Fruit fly (Drosophila melanogaster) whole organism, embryonic: Measurements from ENCODE around the gene CG13984.
A peak's percentile ranks its signal among the peaks of the same experiment; 100 is the strongest.

Experiments used
- ATbp ChIP-seq: fragments of 200-800 bp; sonication (Bioruptor generic); optimal IDR thresholded peaks from 2 replicates; lab custom pipeline; 2017; ENCODE audit warnings: missing biosample characterization, mild to moderate bottlenecking, missing genetic modification characterization, missing genetic modification reagents
- Awh ChIP-seq: fragments of 200-800 bp; sonication (Bioruptor generic); IDR thresholded peaks from 2 replicates; pipeline ENCODE4, ENCODE4 v1.3.6; 2022; ENCODE audit warnings: missing biosample characterization, missing genetic modification characterization
- CG10147 ChIP-seq: fragments of 200-800 bp; sonication (Bioruptor generic); optimal IDR thresholded peaks from 2 replicates; lab custom pipeline; 2019; ENCODE audit warnings: missing biosample characterization, mild to moderate bottlenecking, missing genetic modification characterization, moderate library complexity
- CG10209 ChIP-seq: fragments of 200-800 bp; sonication (Bioruptor generic); optimal IDR thresholded peaks from 3 replicates; lab custom pipeline; 2017; ENCODE audit warnings: missing biosample characterization, mild to moderate bottlenecking, missing genetic modification characterization, missing genetic modification reagents
- CG11085 ChIP-seq: fragments of 200-800 bp; sonication (Bioruptor generic); IDR thresholded peaks from 2 replicates; pipeline ENCODE4 v1.3.6; 2022; ENCODE audit warnings: missing biosample characterization, missing genetic modification characterization
- CG11723 ChIP-seq: fragments of 200-800 bp; sonication (Bioruptor generic); optimal IDR thresholded peaks from 2 replicates; lab custom pipeline; 2017; ENCODE audit warnings: missing biosample characterization, mild to moderate bottlenecking, missing genetic modification characterization
- CG12104 ChIP-seq: fragments of 200-800 bp; sonication (Bioruptor generic); optimal IDR thresholded peaks from 3 replicates; lab custom pipeline; 2016; ENCODE audit warnings: missing biosample characterization, missing genetic modification characterization
- CG1233 ChIP-seq: fragments of 200-800 bp; sonication (Bioruptor generic); optimal IDR thresholded peaks from 4 replicates; lab custom pipeline; 2018; ENCODE audit warnings: missing biosample characterization, mild to moderate bottlenecking, missing genetic modification characterization
- CG12659 ChIP-seq: fragments of 200-800 bp; sonication (Bioruptor generic); optimal IDR thresholded peaks from 3 replicates; lab custom pipeline; 2017; ENCODE audit warnings: mild to moderate bottlenecking, missing biosample characterization, missing genetic modification reagents, missing genetic modification characterization
- CG12744 ChIP-seq: fragments of 200-800 bp; sonication (Bioruptor generic); optimal IDR thresholded peaks from 2 replicates; lab custom pipeline; 2016; ENCODE audit warnings: missing biosample characterization, missing genetic modification characterization
- CG14710 ChIP-seq: fragments of 200-800 bp; sonication (Bioruptor generic); optimal IDR thresholded peaks from 3 replicates; lab custom pipeline; 2019; ENCODE audit warnings: missing biosample characterization, mild to moderate bottlenecking, missing genetic modification characterization, moderate library complexity
- CG1529 ChIP-seq: fragments of 200-800 bp; sonication (Bioruptor generic); optimal IDR thresholded peaks from 3 replicates; lab custom pipeline; 2018; ENCODE audit warnings: missing biosample characterization, missing genetic modification characterization
- CG17361 ChIP-seq: fragments of 200-800 bp; sonication (Bioruptor generic); IDR thresholded peaks from 3 replicates; pipeline ENCODE4 v1.3.6; 2022; ENCODE audit warnings: missing biosample characterization, missing genetic modification characterization
- CG17829 ChIP-seq: fragments of 200-800 bp; optimal IDR thresholded peaks from 2 replicates; lab custom pipeline; 2019; ENCODE audit warnings: missing biosample characterization, mild to moderate bottlenecking, missing genetic modification characterization, moderate library complexity
- CG1792 ChIP-seq: fragments of 200-800 bp; sonication (Bioruptor generic); optimal IDR thresholded peaks from 2 replicates; lab custom pipeline; 2016; ENCODE audit warnings: missing biosample characterization, missing genetic modification characterization
- CG30431 ChIP-seq: fragments of 200-800 bp; sonication (Bioruptor generic); optimal IDR thresholded peaks from 2 replicates; lab custom pipeline; 2017; ENCODE audit warnings: missing biosample characterization, missing genetic modification characterization
- CG3065 ChIP-seq: fragments of 200-800 bp; sonication (Bioruptor generic); optimal IDR thresholded peaks from 2 replicates; lab custom pipeline; 2016; ENCODE audit warnings: missing biosample characterization, missing genetic modification characterization
- CG31365 ChIP-seq: fragments of 200-800 bp; sonication (Bioruptor generic); optimal IDR thresholded peaks from 2 replicates; lab custom pipeline; 2018; ENCODE audit warnings: missing biosample characterization, mild to moderate bottlenecking, missing genetic modification characterization
- CG3407 ChIP-seq: fragments of 200-800 bp; sonication (Bioruptor generic); optimal IDR thresholded peaks from 2 replicates; lab custom pipeline; 2018; ENCODE audit warnings: missing biosample characterization, mild to moderate bottlenecking, missing genetic modification characterization
- CG3838 ChIP-seq: fragments of 200-800 bp; sonication (Bioruptor generic); optimal IDR thresholded peaks from 3 replicates; lab custom pipeline; 2016; ENCODE audit warnings: missing biosample characterization, missing genetic modification characterization
- CG5180 ChIP-seq: fragments of 200-800 bp; sonication (Bioruptor generic); optimal IDR thresholded peaks from 3 replicates; lab custom pipeline; 2017; ENCODE audit warnings: missing biosample characterization, missing genetic modification characterization, mild to moderate bottlenecking, moderate library complexity, missing genetic modification reagents
- CG8281 ChIP-seq: fragments of 200-800 bp; sonication (Bioruptor generic); optimal IDR thresholded peaks from 2 replicates; lab custom pipeline; 2018; ENCODE audit warnings: missing biosample characterization, mild to moderate bottlenecking, missing genetic modification characterization, moderate library complexity
- CG8944 ChIP-seq: fragments of 200-800 bp; sonication (Bioruptor generic); optimal IDR thresholded peaks from 3 replicates; lab custom pipeline; 2016; ENCODE audit warnings: missing biosample characterization, missing genetic modification characterization
- D ChIP-seq, 2 experiments: fragments of 200-800 bp in 1 of 2; fragments of >200 bp in 1 of 2; sonication (Bioruptor generic) in 1 of 2; optimal IDR thresholded peaks; 2 replicates in 1 of 2; 3 replicates in 1 of 2; lab custom pipeline; 2017; ENCODE audit warnings: mild to moderate bottlenecking in 1 of 2, missing biosample characterization in 1 of 2, missing genetic modification characterization in 1 of 2, missing genetic modification reagents in 1 of 2
- D19A ChIP-seq: fragments of 200-800 bp; optimal IDR thresholded peaks from 3 replicates; lab custom pipeline; 2019; ENCODE audit warnings: missing biosample characterization, mild to moderate bottlenecking, missing genetic modification characterization, moderate library complexity
- Dfd ChIP-seq, 2 experiments: fragments of >200 bp; optimal IDR thresholded peaks; 2 replicates each; lab custom pipeline; 2017; ENCODE audit warnings: missing biosample characterization in 2 of 2, missing genetic modification characterization in 2 of 2
- Dp ChIP-seq: fragments of 200-800 bp; sonication (Bioruptor generic); optimal IDR thresholded peaks from 2 replicates; lab custom pipeline; 2018; ENCODE audit warnings: missing biosample characterization, mild to moderate bottlenecking, missing genetic modification characterization, moderate library complexity
- Ets97D ChIP-seq: fragments of 200-800 bp; sonication (Bioruptor generic); optimal IDR thresholded peaks from 3 replicates; lab custom pipeline; 2016; ENCODE audit warnings: missing biosample characterization, missing genetic modification characterization
- HLH4C ChIP-seq: fragments of 200-800 bp; sonication (Bioruptor generic); IDR thresholded peaks from 3 replicates; pipeline ENCODE4 v1.3.6; 2022; ENCODE audit warnings: missing biosample characterization, missing genetic modification characterization; ENCODE audit not compliant: partially characterized antibody
- Mad ChIP-seq: fragments of 200-800 bp; sonication (Bioruptor generic); optimal IDR thresholded peaks from 2 replicates; lab custom pipeline; 2016; ENCODE audit warnings: missing biosample characterization, missing genetic modification characterization
- NC2β ChIP-seq: fragments of 200-800 bp; sonication (Bioruptor generic); optimal IDR thresholded peaks from 2 replicates; lab custom pipeline; 2016; ENCODE audit warnings: missing biosample characterization, missing genetic modification characterization
- Stat92E ChIP-seq, 3 experiments: fragments of >200 bp in 2 of 3; fragments of 200-800 bp in 1 of 3; sonication (Bioruptor generic) in 1 of 3; optimal IDR thresholded peaks; 2 replicates each; lab custom pipeline; 2017 to 2019; ENCODE audit warnings: missing biosample characterization in 3 of 3, missing genetic modification characterization in 3 of 3, mild to moderate bottlenecking in 1 of 3, moderate library complexity in 1 of 3
- abd-A ChIP-seq: fragments of 200-800 bp; sonication (Bioruptor generic); optimal IDR thresholded peaks from 3 replicates; lab custom pipeline; 2019; ENCODE audit warnings: missing biosample characterization, mild to moderate bottlenecking, missing genetic modification characterization, moderate library complexity
- ac ChIP-seq: fragments of 200-800 bp; sonication (Bioruptor generic); optimal IDR thresholded peaks from 3 replicates; lab custom pipeline; 2017; ENCODE audit warnings: missing biosample characterization, mild to moderate bottlenecking, missing genetic modification characterization
- chm ChIP-seq: fragments of 200-800 bp; sonication (Bioruptor generic); IDR thresholded peaks from 2 replicates; pipeline ENCODE4 v1.3.6; 2022; ENCODE audit warnings: missing biosample characterization, missing genetic modification characterization
- da ChIP-seq: fragments of 200-800 bp; sonication (Bioruptor generic); optimal IDR thresholded peaks from 2 replicates; lab custom pipeline; 2016; ENCODE audit warnings: missing biosample characterization, missing genetic modification characterization
- emc ChIP-seq: fragments of 200-800 bp; sonication (Bioruptor generic); optimal IDR thresholded peaks from 2 replicates; lab custom pipeline; 2016; ENCODE audit warnings: missing biosample characterization, missing genetic modification characterization
- ems ChIP-seq: fragments of 200-800 bp; sonication (Bioruptor generic); optimal IDR thresholded peaks from 3 replicates; lab custom pipeline; 2016; ENCODE audit warnings: missing biosample characterization, missing genetic modification characterization
- gsb-n ChIP-seq: fragments of 200-800 bp; sonication (Bioruptor generic); optimal IDR thresholded peaks from 3 replicates; lab custom pipeline; 2018; ENCODE audit warnings: missing biosample characterization, mild to moderate bottlenecking, missing genetic modification characterization
- kah ChIP-seq: fragments of 200-800 bp; sonication (Bioruptor generic); optimal IDR thresholded peaks from 2 replicates; lab custom pipeline; 2018; ENCODE audit warnings: missing biosample characterization, mild to moderate bottlenecking, missing genetic modification characterization
- nau ChIP-seq: fragments of 200-800 bp; sonication (Bioruptor generic); optimal IDR thresholded peaks from 3 replicates; lab custom pipeline; 2017; ENCODE audit warnings: missing biosample characterization, mild to moderate bottlenecking, missing genetic modification characterization, missing genetic modification reagents
- pnt ChIP-seq: fragments of 200-800 bp; sonication (Bioruptor generic); optimal IDR thresholded peaks from 3 replicates; lab custom pipeline; 2016; ENCODE audit warnings: missing biosample characterization, missing genetic modification characterization
- psq ChIP-seq: fragments of 200-800 bp; sonication (Bioruptor generic); optimal IDR thresholded peaks from 2 replicates; lab custom pipeline; 2017; ENCODE audit warnings: missing biosample characterization, missing genetic modification characterization
- ranshi ChIP-seq: fragments of 200-800 bp; sonication (Bioruptor generic); IDR thresholded peaks from 2 replicates; pipeline ENCODE4 v1.3.6; 2022; ENCODE audit warnings: missing biosample characterization, missing genetic modification characterization
- rib ChIP-seq: fragments of 200-800 bp; sonication (Bioruptor generic); IDR thresholded peaks from 2 replicates; pipeline ENCODE4 v1.3.6; 2022; ENCODE audit warnings: missing biosample characterization, missing genetic modification characterization
- sc ChIP-seq, 3 experiments: fragments of >200 bp in 2 of 3; fragments of 200-800 bp in 1 of 3; sonication (Bioruptor generic) in 1 of 3; optimal IDR thresholded peaks; 2 replicates in 2 of 3; 3 replicates in 1 of 3; lab custom pipeline; 2017; ENCODE audit warnings: mild to moderate bottlenecking in 1 of 3, missing biosample characterization in 1 of 3, missing genetic modification characterization in 1 of 3, missing genetic modification reagents in 1 of 3
- slp2 ChIP-seq: fragments of 200-800 bp; sonication (Bioruptor generic); optimal IDR thresholded peaks from 2 replicates; lab custom pipeline; 2016; ENCODE audit warnings: missing biosample characterization, missing genetic modification characterization
- tna ChIP-seq: fragments of 200-800 bp; sonication (Bioruptor generic); IDR thresholded peaks from 2 replicates; pipeline ENCODE4 v1.3.6; 2022; ENCODE audit warnings: missing biosample characterization, missing genetic modification characterization; ENCODE audit not compliant: partially characterized antibody
- trem ChIP-seq: fragments of 200-800 bp; optimal IDR thresholded peaks from 3 replicates; lab custom pipeline; 2019; ENCODE audit warnings: missing biosample characterization, mild to moderate bottlenecking, missing genetic modification characterization, moderate library complexity

The CG13984 gene

dm6 chr2L:6280328-6280727 lies 28.3 kb upstream of the CG13984 start (continued):
- TF ChIP-seq ATbp (GFP tag; lab: Kevin White, UChicago), result peak; percentile 58
- peak; percentile 49 for TF ChIP-seq CG10209
- no peak for TF ChIP-seq Ets97D (GFP tag; lab: Kevin White, UChicago)
- TF ChIP-seq ems (GFP tag; lab: Kevin White, UChicago), result peak; percentile 52
- TF ChIP-seq HLH4C (GFP tag; lab: Robert Waterston, UW), result no peak
- no peak for TF ChIP-seq Dp (GFP tag; lab: Kevin White, UChicago)
- TF ChIP-seq Dfd (GFP tag; optimal IDR thresholded peaks at IDR 0.05; lab: Kevin White, UChicago), result no peak
- peak; percentile 29 for TF ChIP-seq CG12659 (GFP tag; lab: Kevin White, UChicago)
- TF ChIP-seq CG8281 (tag; lab: Kevin White, UChicago), result peak; percentile 9
- TF ChIP-seq ac (GFP tag; lab: Kevin White, UChicago), result no peak
- peak; percentile 24 for TF ChIP-seq nau (GFP tag; lab: Kevin White, UChicago)
- no peak for TF ChIP-seq psq (GFP tag; lab: Kevin White, UChicago)
- TF ChIP-seq emc, result no peak
- no peak for TF ChIP-seq rib (GFP tag; lab: Robert Waterston, UW)
- peak; percentile 36; the same call in 1 of the 2 replicates for TF ChIP-seq CG11085
- peak; percentile 4 for TF ChIP-seq Mad (GFP tag; lab: Kevin White, UChicago)
- TF ChIP-seq Stat92E (GFP tag; optimal IDR thresholded peaks at IDR 0.05; lab: Kevin White, UChicago), result no peak
- TF ChIP-seq ranshi (GFP tag; lab: Robert Waterston, UW), result peak; percentile 58; the same call in 1 of the 2 replicates
- peak; percentile 55 for TF ChIP-seq D19A (tag; lab: Kevin White, UChicago)
- TF ChIP-seq CG17361, result peak; percentile 75
- TF ChIP-seq CG3065 (GFP tag; lab: Kevin White, UChicago), result peak; percentile 30
- TF ChIP-seq gsb-n, result peak; percentile 45
- peak; percentile 41 for TF ChIP-seq trem (tag; lab: Kevin White, UChicago)
- no peak for TF ChIP-seq CG12744
- no peak for TF ChIP-seq pnt
- peak; percentile 20 for TF ChIP-seq CG1529 (GFP tag; lab: Kevin White, UChicago)
- TF ChIP-seq tna (GFP tag; lab: Robert Waterston, UW), result no peak
- no peak for TF ChIP-seq CG3838
- TF ChIP-seq da (GFP tag; lab: Kevin White, UChicago), result no peak
- TF ChIP-seq Awh (GFP tag; lab: Robert Waterston, UW), result peak; percentile 72; the same call in 1 of the 2 replicates
- no peak for TF ChIP-seq CG8944
- TF ChIP-seq kah, result peak; percentile 6
- TF ChIP-seq CG1792, result no peak
- TF ChIP-seq abd-A (tag; lab: Kevin White, UChicago), result no peak
- TF ChIP-seq CG17829 (tag; lab: Kevin White, UChicago), result peak; percentile 74
- peak; percentile 58 for TF ChIP-seq CG14710 (tag; lab: Kevin White, UChicago)
- no peak for TF ChIP-seq CG31365
- peak; percentile 47 for TF ChIP-seq CG30431 (GFP tag; lab: Kevin White, UChicago)
- peak; percentile 55 for TF ChIP-seq CG1233 (GFP tag; lab: Kevin White, UChicago)
- TF ChIP-seq CG11723 (GFP tag; lab: Kevin White, UChicago), result no peak
- TF ChIP-seq sc (optimal IDR thresholded peaks at IDR 0.05; lab: Kevin White, UChicago), result no peak
- no peak for TF ChIP-seq sc (GFP tag; optimal IDR thresholded peaks at IDR 0.05; lab: Kevin White, UChicago)
- peak; percentile 37 for TF ChIP-seq CG12104 (GFP tag; lab: Kevin White, UChicago)
- peak; percentile 38 for TF ChIP-seq CG3407
- no peak for TF ChIP-seq NC2β (GFP tag; lab: Kevin White, UChicago)
- peak; percentile 54 for TF ChIP-seq CG10147
- peak; percentile 23 for TF ChIP-seq slp2 (GFP tag; lab: Kevin White, UChicago)
- TF ChIP-seq chm (GFP tag; lab: Robert Waterston, UW), result no peak
- no peak for TF ChIP-seq D (optimal IDR thresholded peaks at IDR 0.05; lab: Kevin White, UChicago)
- peak; percentile 64 for TF ChIP-seq D (GFP tag; optimal IDR thresholded peaks at IDR 0.05; lab: Kevin White, UChicago)
- TF ChIP-seq CG5180 (GFP tag; lab: Kevin White, UChicago), result no peak
